Worm (Caenorhabditis elegans) whole organism, mixed stage, embryonic: ENCODE results near the gene acs-3.

Source experiments
- M03D4.4 ChIP-seq: sonication (generic microtip); optimal IDR thresholded peaks from 2 replicates; lab custom pipeline; 2017; ENCODE audit warnings: mild to moderate bottlenecking, missing genetic modification characterization, missing compliant biosample characterization
- bed-3 ChIP-seq: fragments of 200-800 bp; sonication (Bioruptor generic); optimal IDR thresholded peaks from 3 replicates; lab custom pipeline; 2018; ENCODE audit warnings: mild to moderate bottlenecking, missing genetic modification characterization, moderate library complexity, missing compliant biosample characterization
- blmp-1 ChIP-seq: fragments of 150-350 bp; optimal IDR thresholded peaks from 2 replicates; lab custom pipeline; 2014; ENCODE audit warnings: missing biosample characterization, missing genetic modification characterization
- ceh-39 ChIP-seq: fragments of 150-350 bp; optimal IDR thresholded peaks from 2 replicates; lab custom pipeline; 2014; ENCODE audit warnings: missing biosample characterization, missing genetic modification characterization
- ceh-43 ChIP-seq: fragments of 200-800 bp; sonication (Bioruptor generic); optimal IDR thresholded peaks from 2 replicates; lab custom pipeline; 2018; ENCODE audit warnings: mild to moderate bottlenecking, missing genetic modification characterization, moderate library complexity, missing compliant biosample characterization
- ceh-83 ChIP-seq: fragments of 200-800 bp; sonication (Bioruptor generic); optimal IDR thresholded peaks from 2 replicates; lab custom pipeline; 2018; ENCODE audit warnings: mild to moderate bottlenecking, missing genetic modification characterization, missing compliant biosample characterization
- ces-1 ChIP-seq: fragments of 150-350 bp; optimal IDR thresholded peaks from 2 replicates; lab custom pipeline; 2014; ENCODE audit warnings: missing biosample characterization, missing genetic modification reagents, missing genetic modification characterization
- cnd-1 ChIP-seq: fragments of 200-800 bp; sonication (Bioruptor generic); optimal IDR thresholded peaks from 2 replicates; lab custom pipeline; 2018; ENCODE audit warnings: mild to moderate bottlenecking, missing genetic modification characterization, missing compliant biosample characterization
- drap-1 ChIP-seq: fragments of 200-800 bp; sonication (Bioruptor generic); optimal IDR thresholded peaks from 3 replicates; lab custom pipeline; 2018; ENCODE audit warnings: mild to moderate bottlenecking, missing genetic modification characterization, missing compliant biosample characterization
- elt-1 ChIP-seq: sonication (generic microtip); optimal IDR thresholded peaks from 2 replicates; lab custom pipeline; 2017; ENCODE audit warnings: missing genetic modification characterization, mild to moderate bottlenecking, missing compliant biosample characterization, antibody characterized with exemption, moderate library complexity, borderline replicate concordance; ENCODE audit not compliant: insufficient read depth
- elt-3 ChIP-seq: fragments of 150-350 bp; optimal IDR thresholded peaks from 2 replicates; lab custom pipeline; 2014; ENCODE audit warnings: missing biosample characterization, missing genetic modification characterization
- flh-1 ChIP-seq: fragments of 200-800 bp; sonication (Bioruptor generic); optimal IDR thresholded peaks from 2 replicates; lab custom pipeline; 2018; ENCODE audit warnings: mild to moderate bottlenecking, missing genetic modification characterization, moderate library complexity, missing compliant biosample characterization
- ham-2 ChIP-seq: fragments of 200-800 bp; sonication (Bioruptor generic); optimal IDR thresholded peaks from 2 replicates; lab custom pipeline; 2018; ENCODE audit warnings: mild to moderate bottlenecking, missing genetic modification characterization, missing compliant biosample characterization
- lin-13 ChIP-seq: fragments of 150-350 bp; optimal IDR thresholded peaks from 2 replicates; lab custom pipeline; 2014; ENCODE audit warnings: missing biosample characterization, missing genetic modification characterization
- lsy-2 ChIP-seq: fragments of 150-350 bp; optimal IDR thresholded peaks from 2 replicates; lab custom pipeline; 2014; ENCODE audit warnings: missing biosample characterization, missing genetic modification characterization
- mab-5 ChIP-seq: fragments of 150-350 bp; optimal IDR thresholded peaks from 2 replicates; lab custom pipeline; 2014; ENCODE audit warnings: missing biosample characterization, missing genetic modification characterization
- mep-1 ChIP-seq: fragments of 150-350 bp; optimal IDR thresholded peaks from 2 replicates; lab custom pipeline; 2017; ENCODE audit warnings: missing biosample characterization, missing genetic modification reagents, missing genetic modification characterization, inconsistent platforms
- mls-2 ChIP-seq: sonication (generic microtip); optimal IDR thresholded peaks from 2 replicates; lab custom pipeline; 2016; ENCODE audit warnings: mild to moderate bottlenecking, missing genetic modification characterization, moderate library complexity, missing compliant biosample characterization
- nhr-12 ChIP-seq: fragments of 150-350 bp; optimal IDR thresholded peaks from 2 replicates; lab custom pipeline; 2014; ENCODE audit warnings: missing biosample characterization, missing genetic modification characterization
- nhr-237 ChIP-seq: fragments of 150-350 bp; optimal IDR thresholded peaks from 2 replicates; lab custom pipeline; 2014; ENCODE audit warnings: missing biosample characterization, missing genetic modification characterization
- nhr-28 ChIP-seq: fragments of 150-350 bp; optimal IDR thresholded peaks from 2 replicates; lab custom pipeline; 2014; ENCODE audit warnings: missing biosample characterization, missing genetic modification characterization
- nhr-76 ChIP-seq: sonication (generic microtip); optimal IDR thresholded peaks from 2 replicates; lab custom pipeline; 2017; ENCODE audit warnings: missing biosample characterization, missing genetic modification characterization
- pha-4 ChIP-seq: fragments of 150-350 bp; optimal IDR thresholded peaks from 2 replicates; lab custom pipeline; 2018; ENCODE audit warnings: missing biosample characterization, missing genetic modification reagents, missing genetic modification characterization
- sem-2 ChIP-seq: fragments of 200-800 bp; sonication (Bioruptor generic); optimal IDR thresholded peaks from 2 replicates; lab custom pipeline; 2018; ENCODE audit warnings: mild to moderate bottlenecking, missing genetic modification characterization, missing compliant biosample characterization
- snpc-4 ChIP-seq: fragments of 150-350 bp; optimal IDR thresholded peaks from 2 replicates; lab custom pipeline; 2014; ENCODE audit warnings: missing biosample characterization, missing genetic modification characterization
- sptf-1 ChIP-seq: sonication (generic microtip); optimal IDR thresholded peaks from 2 replicates; lab custom pipeline; 2017; ENCODE audit warnings: mild to moderate bottlenecking, missing genetic modification characterization, moderate library complexity, missing compliant biosample characterization
- tbx-8 ChIP-seq: fragments of 200-800 bp; sonication (Bioruptor generic); optimal IDR thresholded peaks from 2 replicates; lab custom pipeline; 2018; ENCODE audit warnings: mild to moderate bottlenecking, missing genetic modification characterization, moderate library complexity, missing compliant biosample characterization
- unc-120 ChIP-seq: sonication (generic microtip); optimal IDR thresholded peaks from 2 replicates; lab custom pipeline; 2017; ENCODE audit warnings: missing genetic modification characterization, missing compliant biosample characterization; ENCODE audit not compliant: poor library complexity, severe bottlenecking
- unc-39 ChIP-seq: fragments of 150-350 bp; optimal IDR thresholded peaks from 2 replicates; lab custom pipeline; 2014; ENCODE audit warnings: missing biosample characterization, missing genetic modification characterization
- unc-62 ChIP-seq: fragments of 150-350 bp; optimal IDR thresholded peaks from 2 replicates; lab custom pipeline; 2014; ENCODE audit warnings: missing biosample characterization, missing genetic modification reagents, missing genetic modification characterization
- zip-8 ChIP-seq: fragments of 150-350 bp; optimal IDR thresholded peaks from 2 replicates; lab custom pipeline; 2014; ENCODE audit warnings: missing biosample characterization, missing genetic modification characterization
- ztf-11 ChIP-seq: fragments of 150-350 bp; optimal IDR thresholded peaks from 2 replicates; lab custom pipeline; 2014; ENCODE audit warnings: missing biosample characterization, missing genetic modification characterization

The acs-3 gene

ce11 chrV:1969228-1969627, at the start of gene acs-3:
acs-3 (plus strand) TSS chrV:1969528.
- TF ChIP-seq flh-1 (GFP tag; lab: Kevin White, UChicago) (no peak), blmp-1 (tag; lab: Kevin White, UChicago) (no peak), drap-1 (GFP tag; lab: Kevin White, UChicago) (no peak), zip-8 (no peak), elt-1 (no peak), ceh-83 (no peak), ceh-39 (no peak), sptf-1 (tag; lab: Kevin White, UChicago) (no peak), ces-1 (GFP tag; lab: Kevin White, UChicago) (no peak), mls-2 (tag; lab: Kevin White, UChicago) (no peak), M03D4.4 (tag; lab: Kevin White, UChicago) (no peak), lin-13 (tag; lab: Kevin White, UChicago) (no peak), unc-62 (GFP tag; lab: Kevin White, UChicago) (no peak), nhr-12 (no peak), pha-4 (tag; lab: Kevin White, UChicago) (no peak), tbx-8 (GFP tag; lab: Kevin White, UChicago) (no peak), mab-5 (tag; lab: Kevin White, UChicago) (no peak), snpc-4 (no peak), nhr-237 (no peak)

- no peak for TF ChIP-seq nhr-28 (tag; lab: Kevin White, UChicago)
- no peak for TF ChIP-seq snpc-4
- TF ChIP-seq sptf-1 (tag; lab: Kevin White, UChicago): no peak
- no peak for TF ChIP-seq flh-1 (GFP tag; lab: Kevin White, UChicago)
- no peak for TF ChIP-seq cnd-1 (tag; lab: Kevin White, UChicago)
- TF ChIP-seq bed-3 (GFP tag; lab: Kevin White, UChicago): no peak
- no peak for TF ChIP-seq ceh-39
- TF ChIP-seq M03D4.4 (tag; lab: Kevin White, UChicago): no peak
Measured at ce11 chrV:1920105-1920504, 49.2 kb upstream of the acs-3 start, which contains the start of gene Y32G9A.12. Y32G9A.12 (minus strand) TSS chrV:1920205.

- no peak for TF ChIP-seq lsy-2 (tag; lab: Kevin White, UChicago)
- TF ChIP-seq unc-120 (tag; lab: Kevin White, UChicago): no peak
- TF ChIP-seq flh-1 (GFP tag; lab: Kevin White, UChicago): no peak
- no peak for TF ChIP-seq zip-8
- no peak for TF ChIP-seq mls-2 (tag; lab: Kevin White, UChicago)
- TF ChIP-seq tbx-8 (GFP tag; lab: Kevin White, UChicago): no peak
- no peak for TF ChIP-seq mep-1 (tag; lab: Kevin White, UChicago)
- TF ChIP-seq sem-2 (GFP tag; lab: Kevin White, UChicago): no peak
- TF ChIP-seq blmp-1 (tag; lab: Kevin White, UChicago): no peak
- TF ChIP-seq nhr-237: no peak
- TF ChIP-seq unc-39: no peak
- no peak for TF ChIP-seq ceh-39
- TF ChIP-seq pha-4 (tag; lab: Kevin White, UChicago): no peak
- no peak for TF ChIP-seq bed-3 (GFP tag; lab: Kevin White, UChicago)
- no peak for TF ChIP-seq nhr-76 (tag; lab: Kevin White, UChicago)
Measured at ce11 chrV:1921321-1921720, 48.0 kb upstream of the acs-3 start, which contains the start of gene gst-37. gst-37 (plus strand) TSS chrV:1921621.

ce11 chrV:1925487-1925886, 43.8 kb upstream of the acs-3 start, which contains the start of gene T06A1.1:
T06A1.1 (minus strand) TSS chrV:1925587.
- TF ChIP-seq tbx-8 (GFP tag; lab: Kevin White, UChicago): no peak
- no peak for TF ChIP-seq M03D4.4 (tag; lab: Kevin White, UChicago)
- TF ChIP-seq cnd-1 (tag; lab: Kevin White, UChicago): no peak
- no peak for TF ChIP-seq mep-1 (tag; lab: Kevin White, UChicago)
- no peak for TF ChIP-seq unc-62 (GFP tag; lab: Kevin White, UChicago)
- TF ChIP-seq pha-4 (tag; lab: Kevin White, UChicago): no peak

DNA sequence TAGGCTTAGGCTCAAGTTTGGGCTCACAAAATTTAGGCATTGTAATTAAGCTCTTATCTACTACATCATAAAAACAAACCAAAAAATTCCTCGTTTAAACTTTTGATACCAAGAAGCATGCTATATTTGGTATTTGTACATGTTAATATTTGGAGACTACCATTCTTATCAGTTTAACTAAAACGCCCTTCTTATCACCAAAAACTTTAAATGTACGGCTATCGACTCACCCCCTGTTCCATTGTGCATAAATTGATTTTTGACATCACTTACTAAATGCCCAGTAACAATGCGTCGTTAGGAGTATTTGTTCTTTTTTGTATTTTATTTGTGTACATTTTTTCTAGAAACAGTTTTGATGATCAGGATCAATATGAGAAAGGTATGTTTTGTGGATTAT, 42.3 kb upstream of the acs-3 start, which contains the start of gene T06A1.5:
TSS of gene T06A1.5 (plus strand) at position 209 of the 400 bp plus-strand sequence.
- TF ChIP-seq mls-2 (tag; lab: Kevin White, UChicago) (no peak), sem-2 (GFP tag; lab: Kevin White, UChicago) (no peak), nhr-76 (tag; lab: Kevin White, UChicago) (no peak), ztf-11 (tag; lab: Kevin White, UChicago) (no peak), nhr-237 (no peak), ceh-83 (no peak), lsy-2 (tag; lab: Kevin White, UChicago) (no peak), mep-1 (tag; lab: Kevin White, UChicago) (no peak), elt-3 (tag; lab: Kevin White, UChicago) (no peak), elt-1 (no peak), sptf-1 (tag; lab: Kevin White, UChicago) (no peak), lin-13 (tag; lab: Kevin White, UChicago) (no peak), ceh-43 (GFP tag; lab: Kevin White, UChicago) (no peak), ham-2 (GFP tag; lab: Kevin White, UChicago) (no peak), snpc-4 (no peak), drap-1 (GFP tag; lab: Kevin White, UChicago) (no peak), ceh-39 (no peak)
